Worm (Caenorhabditis elegans): ENCODE data around the gene F40G9.9.
A peak's percentile ranks its signal among the peaks of the same experiment; 100 is the strongest.

F40G9.9 gene

ce11 chrIII:188426-188888 is 16.9 kb upstream of the F40G9.9 start, which contains the start of gene ubc-20 (continued):
- TF ChIP-seq Y116A8C.19 (tag; optimal IDR thresholded peaks at IDR 0.05; ENCODE audit: borderline replicate concordance) (no peak), C04F5.9 (tag; optimal IDR thresholded peaks at IDR 0.05) (no peak), mab-9 (GFP tag; IDR thresholded peaks at IDR 0.05) (no peak), fkh-4 (tag; optimal IDR thresholded peaks at IDR 0.05; ENCODE audit: borderline replicate concordance) (no peak), mdl-1 (tag; optimal IDR thresholded peaks at IDR 0.05) (no peak), nhr-76 (tag; optimal IDR thresholded peaks at IDR 0.05) (no peak), unc-98 (GFP tag; IDR thresholded peaks at IDR 0.05) (no peak), unc-30 (tag; optimal IDR thresholded peaks at IDR 0.05) (no peak)

- TF ChIP-seq irx-1 (tag; optimal IDR thresholded peaks at IDR 0.05) (no peak), blmp-1 (tag; optimal IDR thresholded peaks at IDR 0.05) (no peak), efl-1 (optimal IDR thresholded peaks at IDR 0.05) (no peak), efl-1 (GFP tag; optimal IDR thresholded peaks at IDR 0.05 in 1 of 2) (peak in 1 of 2 experiments; percentile 22), lin-35 (GFP tag; optimal IDR thresholded peaks at IDR 0.05) (no peak), fkh-8 (tag; optimal IDR thresholded peaks at IDR 0.05) (no peak), pag-3 (tag; optimal IDR thresholded peaks at IDR 0.05; ENCODE audit: borderline replicate concordance, insufficient read depth) (no peak), pax-3 (tag; optimal IDR thresholded peaks at IDR 0.05) (no peak)
Observed at ce11 chrIII:187829-188228, 16.3 kb upstream of the F40G9.9 start, which contains the start of gene mxl-2. Gene mxl-2 (minus strand): TSS chrIII:188131.

- TF ChIP-seq egl-13 (tag; optimal IDR thresholded peaks at IDR 0.05) (no peak), efl-1 (optimal IDR thresholded peaks at IDR 0.05) (no peak), efl-1 (GFP tag; optimal IDR thresholded peaks at IDR 0.05 in 1 of 2) (peak in 1 of 2 experiments; percentile 64), nhr-12 (tag; optimal IDR thresholded peaks at IDR 0.05) (no peak)
Observed at ce11 chrIII:184335-184734, 12.8 kb upstream of the F40G9.9 start.

ce11 chrIII:183072-183471 is 11.6 kb upstream of the F40G9.9 start:
- TF ChIP-seq elt-2 (tag; optimal IDR thresholded peaks at IDR 0.05) = peak; percentile 39
- no peak for TF ChIP-seq ceh-82 (tag; optimal IDR thresholded peaks at IDR 0.05)

ce11 chrIII:182080-182479 is 10.6 kb upstream of the F40G9.9 start, which contains the start of gene F40G9.15:
Gene F40G9.15 (plus strand): TSS chrIII:182380.
- no peak for TF ChIP-seq blmp-1 (tag; optimal IDR thresholded peaks at IDR 0.05)
- TF ChIP-seq fkh-10 (GFP tag; optimal IDR thresholded peaks at IDR 0.05) = no peak
- TF ChIP-seq egl-13 (tag; optimal IDR thresholded peaks at IDR 0.05) = no peak
- no peak for TF ChIP-seq C16A3.4 (tag; optimal IDR thresholded peaks at IDR 0.05)
- TF ChIP-seq pag-3 (tag; optimal IDR thresholded peaks at IDR 0.05; ENCODE audit: borderline replicate concordance, insufficient read depth) = no peak
- TF ChIP-seq nhr-11 (tag; optimal IDR thresholded peaks at IDR 0.05) = no peak
- TF ChIP-seq Y116A8C.19 (tag; optimal IDR thresholded peaks at IDR 0.05; ENCODE audit: borderline replicate concordance) = no peak
- no peak for TF ChIP-seq ceh-63 (GFP tag; optimal IDR thresholded peaks at IDR 0.05)
- no peak for TF ChIP-seq egl-27 (tag; optimal IDR thresholded peaks at IDR 0.05)
- TF ChIP-seq ets-5 (GFP tag; IDR thresholded peaks at IDR 0.05) = no peak
- no peak for TF ChIP-seq vab-15 (tag; optimal IDR thresholded peaks at IDR 0.05)
- TF ChIP-seq zag-1 (tag; optimal IDR thresholded peaks at IDR 0.05) = no peak
- no peak for TF ChIP-seq alr-1 (tag; optimal IDR thresholded peaks at IDR 0.05; ENCODE audit: borderline replicate concordance)
- TF ChIP-seq hlh-17 (GFP tag; optimal IDR thresholded peaks at IDR 0.05; ENCODE audit: borderline replicate concordance) = no peak
- TF ChIP-seq unc-86 (tag; optimal IDR thresholded peaks at IDR 0.05) = no peak
- TF ChIP-seq snpc-4 (tag; optimal IDR thresholded peaks at IDR 0.05) = no peak
- TF ChIP-seq jun-1 (tag; optimal IDR thresholded peaks at IDR 0.05) = no peak
- no peak for TF ChIP-seq elt-2 (tag; optimal IDR thresholded peaks at IDR 0.05)
- no peak for TF ChIP-seq sox-4 (tag; optimal IDR thresholded peaks at IDR 0.05)
